Worm (Caenorhabditis elegans): ENCODE results near the gene cpg-7.

Gene cpg-7

DNA sequence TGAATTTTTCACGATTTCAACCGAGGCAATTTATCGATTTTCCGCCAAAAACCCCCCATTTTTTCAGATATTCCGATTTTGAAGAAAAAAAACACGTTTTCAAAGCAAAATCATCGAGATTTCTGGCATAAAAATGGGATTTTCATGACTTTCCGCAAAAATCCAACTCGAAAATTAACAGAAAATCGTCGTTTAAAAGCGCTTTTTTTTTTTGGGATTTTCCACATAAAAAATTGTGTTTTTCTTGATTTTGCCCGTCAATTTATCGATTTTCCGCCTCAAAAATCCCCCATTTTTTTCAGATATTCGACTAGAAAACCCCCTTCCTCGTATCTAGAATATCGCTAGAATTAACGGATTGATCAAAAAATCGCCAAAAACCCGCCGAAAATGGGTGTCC lies 40.4 kb downstream of the cpg-7 start, which contains the start of gene xrn-1:
Gene xrn-1 (plus strand): TSS at position 301 of the 400 bp plus-strand sequence.
- TF ChIP-seq mes-2 (tag; optimal IDR thresholded peaks at IDR 0.05; ENCODE audit: poor library complexity, severe bottlenecking): no peak
- TF ChIP-seq fos-1 (tag; optimal IDR thresholded peaks at IDR 0.05): no peak
- no peak for TF ChIP-seq dmd-8 (GFP tag; IDR thresholded peaks at IDR 0.05)
- TF ChIP-seq nhr-11 (tag; optimal IDR thresholded peaks at IDR 0.05): no peak
- no peak for TF ChIP-seq nhr-77 (tag; optimal IDR thresholded peaks at IDR 0.05)
- TF ChIP-seq lin-29 (GFP tag; IDR thresholded peaks at IDR 0.05): no peak
- TF ChIP-seq mdl-1 (tag; optimal IDR thresholded peaks at IDR 0.05): no peak
- no peak for TF ChIP-seq Y105C5A.15 (GFP tag; IDR thresholded peaks at IDR 0.05)
- TF ChIP-seq unc-62 (GFP tag; optimal IDR thresholded peaks at IDR 0.05 in 1 of 2): no peak
- TF ChIP-seq unc-62 (tag; optimal IDR thresholded peaks at IDR 0.05): no peak
- TF ChIP-seq F44E2.7 (GFP tag; IDR thresholded peaks at IDR 0.05): no peak
- TF ChIP-seq zip-11 (GFP tag; IDR thresholded peaks at IDR 0.05): no peak
- no peak for TF ChIP-seq ceh-32 (tag; optimal IDR thresholded peaks at IDR 0.05; ENCODE audit: poor library complexity)
- no peak for TF ChIP-seq ctbp-1 (GFP tag; IDR thresholded peaks at IDR 0.05)
- TF ChIP-seq pqm-1 (tag; optimal IDR thresholded peaks at IDR 0.05): no peak
- TF ChIP-seq nhr-28 (tag; optimal IDR thresholded peaks at IDR 0.05): no peak
- no peak for TF ChIP-seq daf-8 (GFP tag; IDR thresholded peaks at IDR 0.05)
- TF ChIP-seq T26A8.4 (GFP tag; IDR thresholded peaks at IDR 0.05): no peak

DNA sequence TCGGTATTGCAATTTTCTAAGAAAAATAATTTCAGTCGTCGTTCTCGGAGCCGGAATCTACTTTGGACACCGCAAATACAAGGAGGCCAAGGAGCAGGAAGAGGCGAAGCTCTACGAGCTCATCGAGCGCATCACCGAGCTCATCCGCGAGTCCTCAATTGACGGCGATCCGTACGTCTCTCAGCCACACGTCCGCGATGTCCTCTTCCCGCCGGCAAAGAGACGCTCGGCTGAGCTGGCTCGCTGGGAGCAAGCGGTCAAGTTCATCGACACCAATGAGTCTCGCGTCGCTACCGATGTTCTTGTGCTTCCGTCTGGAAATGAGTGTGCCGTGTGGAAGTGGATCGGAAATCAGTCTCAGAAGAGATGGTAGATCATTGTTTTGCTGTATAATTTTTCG lies 43.5 kb downstream of the cpg-7 start:
- TF ChIP-seq nhr-28 (tag; optimal IDR thresholded peaks at IDR 0.05): no peak
- TF ChIP-seq set-16 (GFP tag; IDR thresholded peaks at IDR 0.05): peak; percentile 90
- TF ChIP-seq nhr-41 (GFP tag; IDR thresholded peaks at IDR 0.05): no peak

DNA sequence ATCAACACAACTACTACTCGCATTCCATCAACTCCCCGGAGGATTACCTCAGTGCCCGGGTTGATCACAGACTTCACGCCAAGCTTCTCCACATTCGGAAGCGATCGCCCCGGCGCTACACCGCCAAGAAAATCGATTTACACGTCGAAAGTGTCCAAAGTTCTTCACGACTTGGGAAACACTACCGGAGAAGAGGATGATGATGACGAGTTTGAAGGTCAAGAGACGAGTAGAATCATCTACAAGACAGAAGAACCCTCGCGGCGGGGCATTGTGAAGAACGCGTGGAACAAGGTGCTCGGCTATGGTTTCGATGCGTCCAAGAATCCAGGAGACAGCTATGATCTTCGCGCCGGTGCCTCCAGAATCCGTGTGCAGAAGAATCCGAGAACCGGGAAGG lies 45.0 kb downstream of the cpg-7 start:
- TF ChIP-seq dmd-8 (GFP tag; IDR thresholded peaks at IDR 0.05) (no peak), dmd-6 (GFP tag; IDR thresholded peaks at IDR 0.05) (no peak), nhr-10 (tag; optimal IDR thresholded peaks at IDR 0.05) (no peak), lin-1 (GFP tag; IDR thresholded peaks at IDR 0.05) (no peak), sdz-12 (GFP tag; optimal IDR thresholded peaks at IDR 0.05) (no peak), unc-130 (GFP tag; optimal IDR thresholded peaks at IDR 0.05) (no peak), lin-38 (GFP tag; IDR thresholded peaks at IDR 0.05) (no peak)

DNA sequence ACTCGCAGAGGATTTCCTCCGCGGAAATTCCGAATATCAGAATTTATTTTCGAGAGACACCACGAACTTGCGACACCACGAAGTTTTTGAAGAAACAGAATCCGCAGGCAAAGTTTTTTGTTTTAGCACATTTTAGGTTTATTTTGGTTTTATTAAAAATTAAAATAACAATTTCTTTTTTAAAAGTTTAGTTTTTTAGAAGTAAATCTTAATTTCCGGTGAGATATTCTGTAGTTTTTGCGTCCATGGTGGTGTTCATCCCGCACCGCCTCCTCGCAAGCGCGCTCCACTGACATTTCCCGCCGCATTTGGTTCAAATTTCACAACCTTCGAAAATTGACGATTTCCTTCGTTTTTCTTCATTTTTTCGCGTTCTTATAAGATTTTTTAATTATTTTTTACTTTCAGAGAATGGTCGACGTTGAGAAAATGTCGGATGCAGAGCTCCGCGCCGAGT lies 46.0 kb downstream of the cpg-7 start, which contains the start of gene lem-2:
Gene lem-2 (plus strand): TSS at position 407 of the 457 bp plus-strand sequence.
- TF ChIP-seq spr-3 (GFP tag; optimal IDR thresholded peaks at IDR 0.05) (no peak), fos-1 (tag; optimal IDR thresholded peaks at IDR 0.05) (no peak), ZK337.2 (GFP tag; IDR thresholded peaks at IDR 0.05) (peak; percentile 70), D1046.2 (GFP tag; IDR thresholded peaks at IDR 0.05) (0 out of 2 replicates have a peak, but pooled peaks have one; percentile 6), pha-4 (GFP tag; IDR thresholded peaks at IDR 0.05) (no peak), pha-4 (tag; optimal IDR thresholded peaks at IDR 0.05) (no peak), nhr-77 (tag; optimal IDR thresholded peaks at IDR 0.05) (peak; percentile 84), lim-7 (GFP tag; IDR thresholded peaks at IDR 0.05) (no peak), nhr-111 (GFP tag; optimal IDR thresholded peaks at IDR 0.05) (no peak), nhr-10 (tag; optimal IDR thresholded peaks at IDR 0.05) (no peak), ZK546.5 (tag; optimal IDR thresholded peaks at IDR 0.05) (no peak), ceh-20 (GFP tag; IDR thresholded peaks at IDR 0.05) (no peak), spr-1 (tag; optimal IDR thresholded peaks at IDR 0.05) (no peak), unc-39 (tag; optimal IDR thresholded peaks at IDR 0.05) (no peak), mxl-3 (GFP tag; optimal IDR thresholded peaks at IDR 0.05) (peak; percentile 30), hmg-1.1 (GFP tag; IDR thresholded peaks at IDR 0.05) (peak; percentile 69), zfp-2 (tag; optimal IDR thresholded peaks at IDR 0.05) (peak; percentile 54), mep-1 (tag; optimal IDR thresholded peaks at IDR 0.05) (peak; percentile 73), vab-7 (GFP tag; IDR thresholded peaks at IDR 0.05) (peak; percentile 77), lin-39 (tag; optimal IDR thresholded peaks at IDR 0.05) (no peak), dmd-9 (GFP tag; IDR thresholded peaks at IDR 0.05) (no peak), R02D3.7 (tag; optimal IDR thresholded peaks at IDR 0.05) (no peak), ceh-32 (tag; optimal IDR thresholded peaks at IDR 0.05; ENCODE audit: poor library complexity) (no peak), attf-4 (tag; optimal IDR thresholded peaks at IDR 0.05) (no peak), aly-2 (tag; optimal IDR thresholded peaks at IDR 0.05) (no peak), lin-29 (GFP tag; IDR thresholded peaks at IDR 0.05) (no peak), lsy-2 (tag; optimal IDR thresholded peaks at IDR 0.05) (peak; percentile 13 to 76)

Data from whole organism, L4 larva.